Fruit fly (Drosophila melanogaster): Measurements from ENCODE around the gene eIF3i.

The eIF3i gene

DNA sequence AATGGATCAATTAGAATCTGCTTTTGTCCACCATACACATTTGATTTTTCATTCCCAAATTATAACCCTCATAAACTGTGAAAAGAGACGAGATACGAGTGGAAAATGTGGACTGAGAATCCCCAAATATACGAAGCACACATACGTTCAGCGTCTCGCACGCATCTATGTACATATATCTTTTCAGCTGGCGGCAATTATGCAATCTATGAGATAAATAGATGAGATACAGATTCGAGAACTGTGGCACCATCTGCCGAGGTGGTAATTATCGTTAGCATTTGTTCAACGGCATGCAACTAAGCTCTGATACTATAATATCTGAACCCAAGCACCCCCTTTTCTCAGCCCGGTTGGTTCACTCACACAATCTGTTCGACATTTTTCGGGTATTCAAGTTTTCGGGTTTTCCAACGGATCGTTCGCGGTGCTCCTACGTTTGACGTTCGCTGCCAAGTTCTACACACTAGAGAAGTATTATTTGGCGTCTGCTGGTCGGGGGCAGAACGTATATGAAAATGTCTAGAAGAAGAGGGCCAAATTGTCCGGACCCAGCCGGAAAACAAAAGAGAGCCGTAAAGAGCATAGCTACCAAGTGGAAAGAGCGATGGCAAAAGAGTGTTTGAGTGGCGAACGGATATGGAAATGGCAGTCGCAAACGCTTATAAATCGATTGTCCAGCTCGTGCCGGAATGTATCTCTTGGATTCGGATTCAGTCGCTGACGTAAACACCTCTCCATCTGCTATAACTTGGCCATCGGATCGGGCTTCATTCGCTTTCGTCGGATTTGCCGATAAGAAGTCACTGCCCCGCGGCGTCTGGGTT is 27.6 kb upstream of the eIF3i start:
- TF ChIP-seq CG12605 (GFP tag; IDR thresholded peaks at IDR 0.05) = no peak
- no peak for TF ChIP-seq CG9948 (tag; optimal IDR thresholded peaks at IDR 0.05)
- TF ChIP-seq Pif1B (GFP tag; optimal IDR thresholded peaks at IDR 0.05) = no peak
- TF ChIP-seq CG4496 (GFP tag; IDR thresholded peaks at IDR 0.05) = no peak
- TF ChIP-seq gl (tag; optimal IDR thresholded peaks at IDR 0.05) = no peak
- no peak for TF ChIP-seq CG15710 (tag; optimal IDR thresholded peaks at IDR 0.05)
- TF ChIP-seq EcR (GFP tag; optimal IDR thresholded peaks at IDR 0.05) = no peak
- TF ChIP-seq Snoo (tag; optimal IDR thresholded peaks at IDR 0.05) = no peak
- no peak for TF ChIP-seq CG8301 (tag; optimal IDR thresholded peaks at IDR 0.05)
- TF ChIP-seq CG10348 (GFP tag; IDR thresholded peaks at IDR 0.05) = no peak
- no peak for TF ChIP-seq Ets98B (GFP tag; IDR thresholded peaks at IDR 0.05)
- no peak for TF ChIP-seq D1 (tag; optimal IDR thresholded peaks at IDR 0.05)
- no peak for TF ChIP-seq CG8159 (tag; optimal IDR thresholded peaks at IDR 0.05)
- TF ChIP-seq fd96Ca (GFP tag; IDR thresholded peaks at IDR 0.05) = no peak
- TF ChIP-seq rn (GFP tag; IDR thresholded peaks at IDR 0.05) = no peak
- TF ChIP-seq CG17806 (tag; optimal IDR thresholded peaks at IDR 0.05) = no peak
- no peak for TF ChIP-seq CG34367 (tag; optimal IDR thresholded peaks at IDR 0.05)

DNA sequence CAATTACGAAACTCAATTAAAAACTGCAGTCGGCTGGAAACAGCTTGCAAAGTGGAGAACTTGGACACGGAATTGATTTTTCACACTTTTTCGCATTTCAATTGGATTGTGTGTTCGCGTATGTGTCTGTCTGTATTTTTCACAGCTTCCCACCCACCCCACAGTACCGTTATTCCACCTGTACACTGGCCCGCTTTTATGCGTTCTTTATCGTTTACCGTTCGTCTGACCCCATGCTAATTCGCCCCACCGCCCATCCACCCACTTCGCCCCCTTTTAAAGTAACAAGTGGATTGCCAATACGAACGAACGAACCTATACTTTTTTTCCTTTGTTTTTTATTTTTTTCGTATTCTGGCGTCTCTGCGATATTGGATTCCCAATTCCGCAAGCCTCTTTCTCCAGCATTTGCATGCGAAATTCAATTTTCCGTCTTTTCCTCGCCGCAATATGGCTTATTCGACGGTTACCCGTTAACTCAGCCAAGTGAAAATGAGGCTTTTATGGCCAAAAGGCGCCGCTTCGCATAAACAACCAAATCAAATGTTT is 14.6 kb upstream of the eIF3i start:
- TF ChIP-seq CG12605 (GFP tag; IDR thresholded peaks at IDR 0.05) = no peak
- TF ChIP-seq CG32121 (GFP tag; IDR thresholded peaks at IDR 0.05) = no peak
- no peak for TF ChIP-seq Pif1B (GFP tag; optimal IDR thresholded peaks at IDR 0.05)
- no peak for TF ChIP-seq CG4496 (GFP tag; IDR thresholded peaks at IDR 0.05)
- TF ChIP-seq Pif1A (GFP tag; optimal IDR thresholded peaks at IDR 0.05) = no peak
- TF ChIP-seq Snoo (tag; optimal IDR thresholded peaks at IDR 0.05) = no peak
- TF ChIP-seq CG13204 (GFP tag; optimal IDR thresholded peaks at IDR 0.05) = no peak
- TF ChIP-seq CG15710 (tag; optimal IDR thresholded peaks at IDR 0.05) = no peak

dm6 chr2L:4981278-4981966 is 13.8 kb upstream of the eIF3i start, which contains the start of the genes CG8892 and CG34126:
Gene CG8892, minus strand, starts transcription at chr2L:4981592.
Gene CG34126, plus strand, starts transcription at chr2L:4981614.
- peak; percentile 89 for TF ChIP-seq CG10348 (GFP tag; IDR thresholded peaks at IDR 0.05)
- TF ChIP-seq EcR (GFP tag; optimal IDR thresholded peaks at IDR 0.05) = no peak
- TF ChIP-seq gl (tag; optimal IDR thresholded peaks at IDR 0.05) = peak; percentile 83
- TF ChIP-seq CG9948 (tag; optimal IDR thresholded peaks at IDR 0.05) = peak; percentile 95
- peak; percentile 94 for TF ChIP-seq CG17806 (tag; optimal IDR thresholded peaks at IDR 0.05)
- no peak for TF ChIP-seq D1 (tag; optimal IDR thresholded peaks at IDR 0.05)
- TF ChIP-seq CG14655 (GFP tag; optimal IDR thresholded peaks at IDR 0.05) = peak; percentile 96
- peak; percentile 93 for TF ChIP-seq CG4496 (GFP tag; IDR thresholded peaks at IDR 0.05)
- peak; percentile 93 for TF ChIP-seq rn (GFP tag; IDR thresholded peaks at IDR 0.05)
- peak; percentile 94 for TF ChIP-seq Pif1A (GFP tag; optimal IDR thresholded peaks at IDR 0.05)
- peak; percentile 93 for TF ChIP-seq CG8301 (tag; optimal IDR thresholded peaks at IDR 0.05)
- peak; percentile 97 for TF ChIP-seq CG15710 (tag; optimal IDR thresholded peaks at IDR 0.05)
- peak; percentile 97 for TF ChIP-seq Snoo (tag; optimal IDR thresholded peaks at IDR 0.05)
- peak; percentile 91 for TF ChIP-seq CG32121 (GFP tag; IDR thresholded peaks at IDR 0.05)
- peak; percentile 86 for TF ChIP-seq Ets98B (GFP tag; IDR thresholded peaks at IDR 0.05)
- TF ChIP-seq CG8159 (tag; optimal IDR thresholded peaks at IDR 0.05) = peak; percentile 96
- peak; percentile 90 for TF ChIP-seq CG34367 (tag; optimal IDR thresholded peaks at IDR 0.05)
- TF ChIP-seq Pif1B (GFP tag; optimal IDR thresholded peaks at IDR 0.05) = peak; percentile 91
- peak; percentile 75 for TF ChIP-seq CG12605 (GFP tag; IDR thresholded peaks at IDR 0.05)
- TF ChIP-seq CG13204 (GFP tag; optimal IDR thresholded peaks at IDR 0.05) = peak; percentile 72
- TF ChIP-seq fd96Ca (GFP tag; IDR thresholded peaks at IDR 0.05) = peak; percentile 95

dm6 chr2L:4979138-4979537 is 11.6 kb upstream of the eIF3i start, which contains the start of gene CG8891:
Gene CG8891, minus strand, starts transcription at chr2L:4979379.
- TF ChIP-seq Snoo (tag; optimal IDR thresholded peaks at IDR 0.05) (no peak), CG8301 (tag; optimal IDR thresholded peaks at IDR 0.05) (no peak), CG15710 (tag; optimal IDR thresholded peaks at IDR 0.05) (no peak), CG32121 (GFP tag; IDR thresholded peaks at IDR 0.05) (no peak), CG17806 (tag; optimal IDR thresholded peaks at IDR 0.05) (no peak)

dm6 chr2L:4976988-4977551 is 9.5 kb upstream of the eIF3i start, which contains the start of the genes Gmd and CG3792:
Gene Gmd, minus strand, starts transcription at chr2L:4977023.
Gene CG3792, plus strand, starts transcription at chr2L:4977312.
- peak; percentile 87 for TF ChIP-seq CG15710 (tag; optimal IDR thresholded peaks at IDR 0.05)
- TF ChIP-seq Pif1A (GFP tag; optimal IDR thresholded peaks at IDR 0.05) = no peak
- peak; percentile 97 for TF ChIP-seq CG4496 (GFP tag; IDR thresholded peaks at IDR 0.05)
- TF ChIP-seq CG13204 (GFP tag; optimal IDR thresholded peaks at IDR 0.05) = no peak
- peak; percentile 92 for TF ChIP-seq CG8301 (tag; optimal IDR thresholded peaks at IDR 0.05)
- TF ChIP-seq Pif1B (GFP tag; optimal IDR thresholded peaks at IDR 0.05) = no peak
- peak; percentile 89 for TF ChIP-seq CG9948 (tag; optimal IDR thresholded peaks at IDR 0.05)
- peak; percentile 95 for TF ChIP-seq CG32121 (GFP tag; IDR thresholded peaks at IDR 0.05)
- peak; percentile 6 for TF ChIP-seq EcR (GFP tag; optimal IDR thresholded peaks at IDR 0.05)
- TF ChIP-seq CG14655 (GFP tag; optimal IDR thresholded peaks at IDR 0.05) = no peak
- TF ChIP-seq D1 (tag; optimal IDR thresholded peaks at IDR 0.05) = no peak
- peak; percentile 84 for TF ChIP-seq fd96Ca (GFP tag; IDR thresholded peaks at IDR 0.05)
- peak; percentile 81 for TF ChIP-seq gl (tag; optimal IDR thresholded peaks at IDR 0.05)
- peak; percentile 94 for TF ChIP-seq Ets98B (GFP tag; IDR thresholded peaks at IDR 0.05)
- peak; percentile 95 for TF ChIP-seq CG8159 (tag; optimal IDR thresholded peaks at IDR 0.05)
- peak; percentile 91 for TF ChIP-seq CG17806 (tag; optimal IDR thresholded peaks at IDR 0.05)
- TF ChIP-seq CG10348 (GFP tag; IDR thresholded peaks at IDR 0.05) = peak; percentile 87
- TF ChIP-seq Snoo (tag; optimal IDR thresholded peaks at IDR 0.05) = peak; percentile 89
- peak; percentile 87 for TF ChIP-seq rn (GFP tag; IDR thresholded peaks at IDR 0.05)
- TF ChIP-seq CG34367 (tag; optimal IDR thresholded peaks at IDR 0.05) = peak; percentile 85
- peak; percentile 89 for TF ChIP-seq CG12605 (GFP tag; IDR thresholded peaks at IDR 0.05)
